Worm (Caenorhabditis elegans): ENCODE results near the gene Y94H6A.5.

- TF ChIP-seq lir-3 (tag; optimal IDR thresholded peaks at IDR 0.05) (no peak), R02D3.7 (tag; optimal IDR thresholded peaks at IDR 0.05) (no peak), lsy-2 (tag; optimal IDR thresholded peaks at IDR 0.05) (peak in 1 of 2 experiments; percentile 34), nhr-25 (tag; optimal IDR thresholded peaks at IDR 0.05; ENCODE audit: borderline replicate concordance, insufficient read depth) (no peak), nhr-41 (GFP tag; IDR thresholded peaks at IDR 0.05) (no peak), Y48G9A.11 (GFP tag; IDR thresholded peaks at IDR 0.05) (peak; percentile 97), dpl-1 (GFP tag; optimal IDR thresholded peaks at IDR 0.05) (peak; percentile 80), skn-1 (tag; optimal IDR thresholded peaks at IDR 0.05) (no peak), spr-1 (tag; optimal IDR thresholded peaks at IDR 0.05) (no peak), nhr-111 (GFP tag; optimal IDR thresholded peaks at IDR 0.05) (no peak), nhr-237 (tag; optimal IDR thresholded peaks at IDR 0.05) (no peak), ama-1 (optimal IDR thresholded peaks at IDR 0.05) (no peak)
These were observed 33.1 kb downstream of the Y94H6A.5 start for ce11 chrIV:2670664-2671063.

Measured in whole organism, L4 larva.